Worm (Caenorhabditis elegans): ENCODE data around the gene F49E12.8.

The F49E12.8 gene

ce11 chrII:8359350-8359749, 34.8 kb downstream of the F49E12.8 start, which contains the start of gene col-77:
TSS of gene col-77 (minus strand) at chrII:8359381.
- TF ChIP-seq nhr-25 (tag; optimal IDR thresholded peaks at IDR 0.05) = no peak
- no peak for TF ChIP-seq ztf-11 (tag; optimal IDR thresholded peaks at IDR 0.05)
- TF ChIP-seq ceh-82 (tag; optimal IDR thresholded peaks at IDR 0.05) = no peak
- no peak for TF ChIP-seq sem-4 (tag; optimal IDR thresholded peaks at IDR 0.05)
- no peak for TF ChIP-seq blmp-1 (tag; optimal IDR thresholded peaks at IDR 0.05; ENCODE audit: insufficient read depth)
- no peak for TF ChIP-seq alr-1 (tag; optimal IDR thresholded peaks at IDR 0.05)
- TF ChIP-seq lin-39 (tag; optimal IDR thresholded peaks at IDR 0.05) = no peak
- no peak for TF ChIP-seq sma-3 (GFP tag; optimal IDR thresholded peaks at IDR 0.05)

ce11 chrII:8358466-8358865, 35.6 kb downstream of the F49E12.8 start:
- TF ChIP-seq ztf-4 (tag; optimal IDR thresholded peaks at IDR 0.05) = no peak
- no peak for TF ChIP-seq alr-1 (tag; optimal IDR thresholded peaks at IDR 0.05)
- no peak for TF ChIP-seq unc-55 (GFP tag; optimal IDR thresholded peaks at IDR 0.05)
- no peak for TF ChIP-seq sem-4 (tag; optimal IDR thresholded peaks at IDR 0.05)
- no peak for TF ChIP-seq aly-2 (tag; optimal IDR thresholded peaks at IDR 0.05)
- no peak for TF ChIP-seq F13H6.1 (tag; optimal IDR thresholded peaks at IDR 0.05)
- no peak for TF ChIP-seq nhr-25 (tag; optimal IDR thresholded peaks at IDR 0.05)
- no peak for TF ChIP-seq nhr-11 (tag; optimal IDR thresholded peaks at IDR 0.05)
- TF ChIP-seq gmeb-1 (tag; optimal IDR thresholded peaks at IDR 0.05) = no peak

ce11 chrII:8354233-8354750, 39.8 kb downstream of the F49E12.8 start, which contains the start of gene C26D10.6:
TSS of gene C26D10.6 (minus strand) at chrII:8354700.
- TF ChIP-seq nhr-21 (tag; optimal IDR thresholded peaks at IDR 0.05) (no peak), nhr-23 (tag; optimal IDR thresholded peaks at IDR 0.05) (no peak), ceh-82 (tag; optimal IDR thresholded peaks at IDR 0.05) (no peak), sem-4 (tag; optimal IDR thresholded peaks at IDR 0.05) (no peak), lin-39 (tag; optimal IDR thresholded peaks at IDR 0.05) (no peak), nhr-11 (tag; optimal IDR thresholded peaks at IDR 0.05) (no peak), nhr-25 (tag; optimal IDR thresholded peaks at IDR 0.05) (no peak), mdl-1 (tag; optimal IDR thresholded peaks at IDR 0.05) (no peak), ZK546.5 (tag; optimal IDR thresholded peaks at IDR 0.05) (no peak), mbf-1 (tag; optimal IDR thresholded peaks at IDR 0.05) (no peak), lin-13 (GFP tag; optimal IDR thresholded peaks at IDR 0.05) (no peak), nhr-237 (tag; optimal IDR thresholded peaks at IDR 0.05) (no peak), ztf-4 (tag; optimal IDR thresholded peaks at IDR 0.05) (no peak), unc-55 (GFP tag; optimal IDR thresholded peaks at IDR 0.05) (no peak), snpc-4 (tag; optimal IDR thresholded peaks at IDR 0.05) (no peak), unc-62 (GFP tag; optimal IDR thresholded peaks at IDR 0.05) (no peak)

ce11 chrII:8353288-8353687, 40.8 kb downstream of the F49E12.8 start:
- TF ChIP-seq ceh-16 (tag; optimal IDR thresholded peaks at IDR 0.05) = no peak
- no peak for TF ChIP-seq lin-39 (tag; optimal IDR thresholded peaks at IDR 0.05)
- no peak for TF ChIP-seq mdl-1 (tag; optimal IDR thresholded peaks at IDR 0.05)

DNA sequence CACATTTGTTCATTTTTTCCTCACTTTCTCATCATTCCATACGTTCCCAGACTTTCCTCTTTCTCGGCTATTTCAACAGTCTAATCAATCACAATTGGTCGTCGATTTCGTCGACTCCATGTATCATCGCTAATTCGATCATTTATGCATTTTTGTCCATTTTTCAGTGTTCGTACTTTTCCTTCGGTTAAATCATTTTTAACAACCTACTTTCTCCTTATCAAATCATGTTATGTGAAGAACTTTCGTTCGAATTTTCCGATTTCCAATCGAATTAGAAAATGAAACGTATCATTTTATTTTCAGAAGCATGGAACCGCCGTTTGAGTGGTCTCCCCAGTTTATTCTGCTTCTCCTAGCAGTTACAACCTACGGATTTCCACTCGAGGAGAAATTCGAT, 47.7 kb downstream of the F49E12.8 start, which contains the start of gene eff-1:
TSS of gene eff-1 (plus strand) at position 301 of the 400 bp plus-strand sequence.
- TF ChIP-seq nhr-237 (tag; optimal IDR thresholded peaks at IDR 0.05) = no peak
- TF ChIP-seq nhr-129 (tag; optimal IDR thresholded peaks at IDR 0.05) = no peak
- no peak for TF ChIP-seq ztf-4 (tag; optimal IDR thresholded peaks at IDR 0.05)
- no peak for TF ChIP-seq snpc-4 (tag; optimal IDR thresholded peaks at IDR 0.05)
- TF ChIP-seq nhr-12 (tag; optimal IDR thresholded peaks at IDR 0.05) = no peak

DNA sequence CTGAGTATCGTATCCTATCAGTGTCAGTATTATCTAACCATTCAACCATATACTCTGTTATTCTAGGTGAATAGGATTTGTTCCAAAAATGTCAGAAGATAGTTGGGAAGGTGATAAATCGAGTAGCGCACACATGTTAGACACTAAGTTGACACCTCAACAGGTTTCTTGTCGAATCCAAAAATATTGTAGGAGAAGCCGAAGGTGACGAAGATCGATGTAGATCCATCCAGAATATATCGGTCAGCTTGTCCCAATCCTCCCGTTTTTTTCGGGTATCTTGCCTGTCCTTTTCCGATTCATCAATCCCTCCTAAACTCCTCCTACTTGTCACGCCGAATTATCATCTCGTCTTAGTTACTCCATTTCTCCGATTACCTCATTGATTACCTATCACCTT, 48.5 kb downstream of the F49E12.8 start:
- no peak for TF ChIP-seq mbf-1 (tag; optimal IDR thresholded peaks at IDR 0.05)
- TF ChIP-seq nhr-21 (tag; optimal IDR thresholded peaks at IDR 0.05) = peak; percentile 50

ce11 chrII:8344803-8345202, 49.3 kb downstream of the F49E12.8 start:
- TF ChIP-seq ceh-82 (tag; optimal IDR thresholded peaks at IDR 0.05) = no peak
- no peak for TF ChIP-seq nhr-10 (tag; optimal IDR thresholded peaks at IDR 0.05)
- no peak for TF ChIP-seq mbf-1 (tag; optimal IDR thresholded peaks at IDR 0.05)
- TF ChIP-seq ztf-4 (tag; optimal IDR thresholded peaks at IDR 0.05) = no peak
- no peak for TF ChIP-seq ztf-1 (GFP tag; conservative IDR thresholded peaks at IDR 0.05)
- TF ChIP-seq fos-1 (tag; optimal IDR thresholded peaks at IDR 0.05) = no peak
- no peak for TF ChIP-seq sem-4 (tag; optimal IDR thresholded peaks at IDR 0.05)
- TF ChIP-seq alr-1 (tag; optimal IDR thresholded peaks at IDR 0.05) = no peak
- TF ChIP-seq nhr-21 (tag; optimal IDR thresholded peaks at IDR 0.05) = no peak
- no peak for TF ChIP-seq C34F6.9 (tag; optimal IDR thresholded peaks at IDR 0.05)
- no peak for TF ChIP-seq dmd-4 (tag; optimal IDR thresholded peaks at IDR 0.05)
- no peak for TF ChIP-seq F13H6.1 (tag; optimal IDR thresholded peaks at IDR 0.05)
- no peak for TF ChIP-seq Y55F3AM.14 (GFP tag; optimal IDR thresholded peaks at IDR 0.05)
- no peak for TF ChIP-seq sma-3 (GFP tag; optimal IDR thresholded peaks at IDR 0.05)
- no peak for TF ChIP-seq mdl-1 (tag; optimal IDR thresholded peaks at IDR 0.05)
- no peak for TF ChIP-seq lsy-2 (tag; optimal IDR thresholded peaks at IDR 0.05)
- no peak for TF ChIP-seq aly-2 (tag; optimal IDR thresholded peaks at IDR 0.05)
- TF ChIP-seq lin-39 (tag; optimal IDR thresholded peaks at IDR 0.05) = no peak

All from whole organism, L2 larva.